Worm (Caenorhabditis elegans) whole organism, L1 larva: ENCODE results near the gene srbc-38.

Source experiments
- F16B12.6 ChIP-seq: fragments of 150-350 bp; optimal IDR thresholded peaks from 2 replicates; lab custom pipeline; 2014; ENCODE audit warnings: missing biosample characterization, missing genetic modification characterization
- aha-1 ChIP-seq: fragments of 150-350 bp; optimal IDR thresholded peaks from 2 replicates; lab custom pipeline; 2014; ENCODE audit warnings: missing biosample characterization, missing genetic modification characterization
- elt-3 ChIP-seq, 6 experiments: fragments of 150-350 bp in 1 of 6; sonication (generic microtip); optimal IDR thresholded peaks; 2 replicates each; lab custom pipeline; 2017 to 2018; ENCODE audit warnings: missing biosample characterization in 6 of 6, missing genetic modification characterization in 6 of 6, inconsistent platforms in 1 of 6
- fos-1 ChIP-seq: fragments of 150-350 bp; optimal IDR thresholded peaks from 2 replicates; lab custom pipeline; 2014; ENCODE audit warnings: missing biosample characterization, missing genetic modification characterization
- isw-1 ChIP-seq: fragments of 200-800 bp; sonication (Bioruptor generic); IDR thresholded peaks from 2 replicates; pipeline ENCODE4 v1.3.6; 2022; ENCODE audit warnings: missing genetic modification characterization, missing compliant biosample characterization
- lin-13 ChIP-seq: fragments of 150-350 bp; optimal IDR thresholded peaks from 2 replicates; lab custom pipeline; 2014; ENCODE audit warnings: missing biosample characterization, missing genetic modification reagents, missing genetic modification characterization
- pag-3 ChIP-seq: sonication (generic microtip); optimal IDR thresholded peaks from 2 replicates; lab custom pipeline; 2017; ENCODE audit warnings: missing genetic modification characterization, mild to moderate bottlenecking, missing compliant biosample characterization, antibody characterized with exemption, borderline replicate concordance; ENCODE audit not compliant: insufficient read depth
- rnt-1 ChIP-seq: sonication (generic microtip); optimal IDR thresholded peaks from 2 replicates; lab custom pipeline; 2016; ENCODE audit warnings: mild to moderate bottlenecking, missing genetic modification characterization, moderate library complexity, missing compliant biosample characterization
- sptf-1 ChIP-seq: fragments of 150-350 bp; optimal IDR thresholded peaks from 2 replicates; lab custom pipeline; 2014; ENCODE audit warnings: missing biosample characterization, missing genetic modification characterization
- tbx-2 ChIP-seq: sonication (generic microtip); optimal IDR thresholded peaks from 2 replicates; lab custom pipeline; 2016; ENCODE audit warnings: missing genetic modification characterization, missing compliant biosample characterization
- vab-15 ChIP-seq: sonication (generic microtip); optimal IDR thresholded peaks from 2 replicates; lab custom pipeline; 2017; ENCODE audit warnings: missing genotype, mild to moderate bottlenecking, missing genetic modification characterization, missing compliant biosample characterization
- zip-4 ChIP-seq: fragments of 200-800 bp; sonication (Bioruptor generic); optimal IDR thresholded peaks from 2 replicates; lab custom pipeline; 2018; ENCODE audit warnings: mild to moderate bottlenecking, missing genetic modification characterization, moderate library complexity, missing compliant biosample characterization

DNA sequence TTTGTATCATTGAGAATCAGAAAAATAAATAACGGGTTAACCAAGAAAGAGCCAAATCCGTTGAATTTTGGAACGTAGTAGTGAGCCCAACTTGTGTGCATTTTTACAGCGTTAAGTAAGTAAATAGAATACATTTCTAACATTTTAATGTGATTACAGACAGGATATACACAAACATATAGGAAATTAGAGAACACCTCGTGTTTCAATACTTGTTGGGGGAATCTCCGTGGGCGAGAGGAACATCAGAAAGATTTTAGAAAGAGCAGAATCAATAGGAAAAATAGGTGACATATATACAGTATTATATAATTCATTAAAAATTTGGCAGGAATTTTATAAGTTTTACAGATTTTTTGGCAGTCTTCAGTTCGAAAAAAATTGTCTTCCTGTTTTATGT lies 31.8 kb downstream of the srbc-38 start, which contains the start of gene srj-24:
- TF ChIP-seq F16B12.6 (tag; lab: Kevin White, UChicago) (no peak), aha-1 (tag; lab: Kevin White, UChicago) (no peak), sptf-1 (tag; lab: Kevin White, UChicago) (no peak), isw-1 (GFP tag; lab: Robert Waterston, UW) (no peak), fos-1 (tag; lab: Kevin White, UChicago) (no peak), rnt-1 (tag; lab: Kevin White, UChicago) (no peak), vab-15 (no peak), elt-3 (tag; optimal IDR thresholded peaks at IDR 0.05; lab: Kevin White, UChicago) (no peak), zip-4 (GFP tag; lab: Kevin White, UChicago) (no peak), tbx-2 (tag; lab: Kevin White, UChicago) (no peak), pag-3 (no peak), lin-13 (GFP tag; lab: Kevin White, UChicago) (no peak)
